Worm (Caenorhabditis elegans) whole organism, early embryonic: Measurements from ENCODE around the gene asns-2.

Experiments
- B0310.2 ChIP-seq: sonication (generic microtip); optimal IDR thresholded peaks from 2 replicates; lab custom pipeline; 2016; ENCODE audit warnings: mild to moderate bottlenecking, missing genetic modification characterization, missing compliant biosample characterization
- ama-1 ChIP-seq: fragments of 150-350 bp; optimal IDR thresholded peaks from 2 replicates; lab custom pipeline; 2014

DNA sequence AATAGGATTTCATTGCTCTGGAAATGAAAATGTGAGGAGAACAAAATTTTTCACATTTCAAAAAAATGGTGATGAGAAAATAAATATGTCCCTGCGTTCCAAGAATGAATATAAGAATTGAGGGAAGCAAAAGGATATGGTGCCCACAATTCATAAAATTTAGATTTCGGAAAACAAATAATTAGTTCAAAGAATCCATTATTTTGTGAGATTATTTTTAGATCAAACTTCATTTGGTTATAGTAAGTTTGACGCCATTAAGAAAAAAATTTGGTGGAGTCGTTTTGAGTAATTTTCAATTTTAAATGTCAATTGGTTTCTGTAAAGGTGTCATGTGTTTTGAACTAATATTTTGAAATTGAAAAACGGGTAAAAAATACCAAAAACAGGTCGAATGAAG, 49.6 kb upstream of the asns-2 start:
- no peak for TF ChIP-seq ama-1 (lab: Kevin White, UChicago)
- TF ChIP-seq B0310.2 (tag; lab: Kevin White, UChicago): no peak
